Worm (Caenorhabditis elegans): ENCODE measurements around the gene F31D4.8.

ce11 chrV:20891871-20892270 lies 23.6 kb upstream of the F31D4.8 start:
- TF ChIP-seq tbx-11 (GFP tag; IDR thresholded peaks at IDR 0.05) (no peak), tbx-37 (GFP tag; conservative IDR thresholded peaks at IDR 0.05) (no peak), sea-1 (GFP tag; conservative IDR thresholded peaks at IDR 0.05) (no peak), B0310.2 (tag; optimal IDR thresholded peaks at IDR 0.05) (no peak), pes-1 (GFP tag; IDR thresholded peaks at IDR 0.05) (no peak), ama-1 (optimal IDR thresholded peaks at IDR 0.05) (no peak), tra-4 (tag; optimal IDR thresholded peaks at IDR 0.05) (no peak)

All from whole organism, early embryonic.